Worm (Caenorhabditis elegans) whole organism, L1 larva: Measurements from ENCODE around the gene sec-6.
"Not testable (repeated sequence)": the region's sequence is repeated elsewhere in the genome, so short reads cannot be mapped to it uniquely, and the experiment has no call there.

Experiments used
- fkh-10 ChIP-seq: sonication (generic microtip); optimal IDR thresholded peaks from 2 replicates; lab custom pipeline; 2017; ENCODE audit warnings: missing biosample characterization, missing genetic modification reagents, missing genetic modification characterization
- fos-1 ChIP-seq: fragments of 150-350 bp; optimal IDR thresholded peaks from 2 replicates; lab custom pipeline; 2014; ENCODE audit warnings: missing biosample characterization, missing genetic modification characterization
- lin-35 ChIP-seq, 2 experiments: fragments of 150-350 bp; optimal IDR thresholded peaks; 2 replicates each; lab custom pipeline; 2014; ENCODE audit warnings: missing biosample characterization in 2 of 2, missing genetic modification characterization in 2 of 2, missing genetic modification reagents in 2 of 2
- lin-39 ChIP-seq: fragments of 150-350 bp; optimal IDR thresholded peaks from 2 replicates; lab custom pipeline; 2014; ENCODE audit warnings: missing biosample characterization, missing genetic modification reagents, missing genetic modification characterization
- lsy-2 ChIP-seq, 2 experiments: fragments of 150-350 bp; optimal IDR thresholded peaks; 2 replicates each; lab custom pipeline; 2014; ENCODE audit warnings: missing biosample characterization in 2 of 2, missing genetic modification characterization in 2 of 2
- nhr-11 ChIP-seq: fragments of 150-350 bp; optimal IDR thresholded peaks from 2 replicates; lab custom pipeline; 2014; ENCODE audit warnings: missing biosample characterization, missing genetic modification characterization
- nhr-12 ChIP-seq: sonication (generic microtip); optimal IDR thresholded peaks from 2 replicates; lab custom pipeline; 2017; ENCODE audit warnings: missing biosample characterization, missing genetic modification characterization
- nhr-19 ChIP-seq: fragments of 200-800 bp; sonication (Bioruptor generic); conservative IDR thresholded peaks from 2 replicates; pipeline ENCODE4 v1.3.6; 2022; ENCODE audit warnings: missing genetic modification characterization, missing compliant biosample characterization
- pax-3 ChIP-seq: fragments of 200-800 bp; sonication (Bioruptor generic); optimal IDR thresholded peaks from 2 replicates; lab custom pipeline; 2018; ENCODE audit warnings: mild to moderate bottlenecking, missing genetic modification characterization, moderate library complexity, missing compliant biosample characterization
- pqm-1 ChIP-seq: sonication (generic microtip); optimal IDR thresholded peaks from 3 replicates; lab custom pipeline; 2017; ENCODE audit warnings: missing biosample characterization, missing genetic modification characterization
- skn-1 ChIP-seq: fragments of 150-350 bp; optimal IDR thresholded peaks from 2 replicates; lab custom pipeline; 2014; ENCODE audit warnings: missing biosample characterization, missing genetic modification characterization
- unc-130 ChIP-seq: fragments of 150-350 bp; optimal IDR thresholded peaks from 2 replicates; lab custom pipeline; 2017; ENCODE audit warnings: missing biosample characterization, missing genetic modification characterization, inconsistent platforms
- vab-15 ChIP-seq: sonication (generic microtip); optimal IDR thresholded peaks from 2 replicates; lab custom pipeline; 2017; ENCODE audit warnings: missing genotype, mild to moderate bottlenecking, missing genetic modification characterization, missing compliant biosample characterization

DNA sequence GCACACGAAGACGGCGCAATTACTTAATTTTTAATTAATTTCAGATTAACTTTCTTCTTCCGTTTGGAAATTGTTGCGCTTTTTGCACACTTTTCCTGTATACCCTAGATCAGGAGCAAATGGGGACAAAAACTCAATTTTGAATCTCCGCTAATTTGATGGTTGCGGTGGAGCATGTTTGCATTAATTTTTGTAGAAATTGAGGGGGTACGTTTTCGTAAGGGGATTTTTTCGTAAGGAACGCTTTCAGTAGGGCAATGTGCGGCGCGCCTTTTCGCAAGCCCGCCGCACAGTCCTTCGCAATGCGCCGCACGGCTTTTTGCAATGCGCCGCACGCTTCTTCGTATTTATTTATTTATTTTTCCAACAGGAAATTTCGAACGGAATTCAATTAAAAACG is 13.0 kb upstream of the sec-6 start:
- not testable (repeated sequence) for TF ChIP-seq pax-3 (tag; lab: Kevin White, UChicago); pqm-1 (tag; lab: Kevin White, UChicago); unc-130; lin-39 (tag; lab: Kevin White, UChicago); fos-1 (tag; lab: Kevin White, UChicago); nhr-12 (tag; lab: Kevin White, UChicago)
- TF ChIP-seq fkh-10: peak; percentile 12
- peak; percentile 47 for TF ChIP-seq skn-1 (tag; lab: Kevin White, UChicago)
- TF ChIP-seq lsy-2 (tag; optimal IDR thresholded peaks at IDR 0.05; lab: Kevin White, UChicago): peak; percentile 64 to 88
- peak; percentile 52 for TF ChIP-seq nhr-11 (tag; lab: Kevin White, UChicago)
- TF ChIP-seq nhr-19 (GFP tag; lab: Robert Waterston, UW): peak; percentile 97
- peak; percentile 76 for TF ChIP-seq vab-15 (tag; lab: Kevin White, UChicago)
- peak; percentile 89 to 98 for TF ChIP-seq lin-35 (GFP tag; optimal IDR thresholded peaks at IDR 0.05; lab: Kevin White, UChicago)
